Worm (Caenorhabditis elegans) whole organism, L4/young adult: ENCODE results near the gene R08C7.11.

Experiments
- W03F9.2 ChIP-seq: fragments of 150-350 bp; optimal IDR thresholded peaks from 2 replicates; lab custom pipeline; 2014; ENCODE audit warnings: missing biosample characterization, missing genetic modification characterization
- dao-5 ChIP-seq: sonication (generic microtip); optimal IDR thresholded peaks from 2 replicates; lab custom pipeline; 2016; ENCODE audit warnings: missing genotype, missing genetic modification characterization, moderate library complexity, missing compliant biosample characterization
- him-1 ChIP-seq: sonication (generic microtip); optimal IDR thresholded peaks from 2 replicates; lab custom pipeline; 2016; ENCODE audit warnings: missing genotype, missing genetic modification reagents, missing genetic modification characterization, missing compliant biosample characterization

- TF ChIP-seq dao-5 (tag; lab: Kevin White, UChicago): no peak
- no peak for TF ChIP-seq W03F9.2 (tag; lab: Kevin White, UChicago)
- no peak for TF ChIP-seq him-1 (tag; lab: Kevin White, UChicago)
Observed at ce11 chrIV:4456658-4457057, 1.9 kb upstream of the R08C7.11 start.
